Worm (Caenorhabditis elegans): Measurements from ENCODE around the gene T28C6.8.

Gene T28C6.8

DNA sequence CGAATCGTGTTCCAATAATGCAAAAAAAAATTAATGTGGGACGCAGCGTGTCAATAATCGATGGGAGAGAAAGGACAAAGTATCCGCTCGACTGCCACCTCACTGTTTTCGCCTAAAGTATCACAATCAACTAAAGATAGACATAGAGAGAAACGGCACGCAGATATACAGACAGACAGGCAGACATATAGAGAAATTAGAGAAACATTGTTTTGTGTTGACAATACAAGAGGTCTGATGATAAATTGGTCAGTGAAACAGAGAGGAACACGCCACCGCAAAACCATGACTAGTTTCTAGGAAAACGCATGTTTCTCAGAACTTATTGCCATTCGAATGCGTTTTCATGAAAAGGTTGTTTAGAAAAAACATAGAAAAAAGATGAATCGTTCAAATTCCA, at the start of gene T28C6.8:
Gene T28C6.8, minus strand, starts transcription at position 137 of the 400 bp plus-strand sequence.
- no peak for TF ChIP-seq ceh-82 (tag; optimal IDR thresholded peaks at IDR 0.05)
- no peak for TF ChIP-seq sup-37 (GFP tag; optimal IDR thresholded peaks at IDR 0.05)
- no peak for TF ChIP-seq jun-1 (tag; optimal IDR thresholded peaks at IDR 0.05)
- TF ChIP-seq ceh-63 (GFP tag; optimal IDR thresholded peaks at IDR 0.05): no peak
- no peak for TF ChIP-seq ets-5 (GFP tag; IDR thresholded peaks at IDR 0.05)
- no peak for TF ChIP-seq ztf-11 (tag; optimal IDR thresholded peaks at IDR 0.05)
- no peak for TF ChIP-seq vab-15 (tag; optimal IDR thresholded peaks at IDR 0.05)
- no peak for TF ChIP-seq swsn-7 (tag; optimal IDR thresholded peaks at IDR 0.05)
- no peak for TF ChIP-seq ceh-88 (GFP tag; IDR thresholded peaks at IDR 0.05)
- TF ChIP-seq lin-14 (GFP tag; optimal IDR thresholded peaks at IDR 0.05): peak; percentile 85
- TF ChIP-seq pqm-1 (tag; optimal IDR thresholded peaks at IDR 0.05): no peak
- peak; percentile 33 for TF ChIP-seq fkh-8 (tag; optimal IDR thresholded peaks at IDR 0.05)
- no peak for TF ChIP-seq aly-2 (tag; optimal IDR thresholded peaks at IDR 0.05)
- no peak for TF ChIP-seq xbp-1 (tag; optimal IDR thresholded peaks at IDR 0.05)
- TF ChIP-seq skn-1 (tag; optimal IDR thresholded peaks at IDR 0.05): peak; percentile 8
- no peak for TF ChIP-seq pax-3 (tag; optimal IDR thresholded peaks at IDR 0.05)
- peak in 1 of 3 experiments; percentile 7 for TF ChIP-seq dpl-1 (GFP tag; optimal IDR thresholded peaks at IDR 0.05)
- TF ChIP-seq zag-1 (tag; optimal IDR thresholded peaks at IDR 0.05): no peak
- TF ChIP-seq C34B4.2 (tag; optimal IDR thresholded peaks at IDR 0.05): no peak
- no peak for TF ChIP-seq ama-1 (optimal IDR thresholded peaks at IDR 0.05)
- peak; percentile 32; the same call in 1 of the 2 replicates for TF ChIP-seq grh-1 (GFP tag; IDR thresholded peaks at IDR 0.05)
- TF ChIP-seq efl-1 (optimal IDR thresholded peaks at IDR 0.05): peak; percentile 17 to 23
- no peak for TF ChIP-seq efl-1 (GFP tag; optimal IDR thresholded peaks at IDR 0.05 in 1 of 2)
- TF ChIP-seq rnt-1 (tag; optimal IDR thresholded peaks at IDR 0.05): peak; percentile 16
- no peak for TF ChIP-seq unc-86 (tag; optimal IDR thresholded peaks at IDR 0.05)
- TF ChIP-seq ces-1 (GFP tag; optimal IDR thresholded peaks at IDR 0.05): no peak
- no peak for TF ChIP-seq nhr-19 (GFP tag; conservative IDR thresholded peaks at IDR 0.05)
- TF ChIP-seq nhr-84 (tag; optimal IDR thresholded peaks at IDR 0.05): no peak
- no peak for TF ChIP-seq egl-13 (tag; optimal IDR thresholded peaks at IDR 0.05)
- peak; percentile 10 for TF ChIP-seq irx-1 (tag; optimal IDR thresholded peaks at IDR 0.05)
- TF ChIP-seq snu-23 (GFP tag; optimal IDR thresholded peaks at IDR 0.05): peak; percentile 59
- TF ChIP-seq sox-4 (tag; optimal IDR thresholded peaks at IDR 0.05): peak; percentile 4
- no peak for TF ChIP-seq ztf-4 (tag; optimal IDR thresholded peaks at IDR 0.05)
- peak; percentile 17 for TF ChIP-seq nhr-77 (tag; optimal IDR thresholded peaks at IDR 0.05)
- no peak for TF ChIP-seq unc-30 (tag; optimal IDR thresholded peaks at IDR 0.05)
- no peak for TF ChIP-seq C04F5.9 (tag; optimal IDR thresholded peaks at IDR 0.05)
- TF ChIP-seq blmp-1 (tag; optimal IDR thresholded peaks at IDR 0.05): peak; percentile 88
- no peak for TF ChIP-seq lin-15B (tag; optimal IDR thresholded peaks at IDR 0.05)
- no peak for TF ChIP-seq fos-1 (tag; optimal IDR thresholded peaks at IDR 0.05)
- TF ChIP-seq nhr-85 (tag): peak; percentile 85
- TF ChIP-seq ceh-8 (GFP tag; optimal IDR thresholded peaks at IDR 0.05): no peak
- TF ChIP-seq lin-13 (GFP tag; optimal IDR thresholded peaks at IDR 0.05): peak; percentile 23
- TF ChIP-seq hlh-4 (tag; optimal IDR thresholded peaks at IDR 0.05): no peak
- peak; percentile 2 for TF ChIP-seq pag-3 (tag; optimal IDR thresholded peaks at IDR 0.05; ENCODE audit: borderline replicate concordance, insufficient read depth)
- no peak for TF ChIP-seq hlh-17 (GFP tag; optimal IDR thresholded peaks at IDR 0.05; ENCODE audit: borderline replicate concordance)
- no peak for TF ChIP-seq unc-62 (GFP tag; optimal IDR thresholded peaks at IDR 0.05)
- TF ChIP-seq aha-1 (tag; optimal IDR thresholded peaks at IDR 0.05): no peak
- no peak for TF ChIP-seq ceh-90 (tag; optimal IDR thresholded peaks at IDR 0.05)
- TF ChIP-seq mef-2 (tag; optimal IDR thresholded peaks at IDR 0.05): no peak
- TF ChIP-seq nhr-47 (tag; optimal IDR thresholded peaks at IDR 0.05): no peak
- TF ChIP-seq nhr-12 (tag; optimal IDR thresholded peaks at IDR 0.05): no peak
- TF ChIP-seq elt-2 (tag; optimal IDR thresholded peaks at IDR 0.05): no peak
- no peak for TF ChIP-seq tbx-2 (tag; optimal IDR thresholded peaks at IDR 0.05)
- no peak for TF ChIP-seq F16B12.6 (tag; optimal IDR thresholded peaks at IDR 0.05)
- no peak for TF ChIP-seq nhr-28 (tag; optimal IDR thresholded peaks at IDR 0.05)
